Worm (Caenorhabditis elegans): ENCODE results near the gene str-149.

ce11 chrV:16608478-16608877 lies 35.2 kb downstream of the str-149 start:
- TF ChIP-seq B0035.1 (tag; optimal IDR thresholded peaks at IDR 0.05) (no peak), fkh-3 (tag; optimal IDR thresholded peaks at IDR 0.05) (no peak), K12H6.12 (tag; optimal IDR thresholded peaks at IDR 0.05) (no peak), snpc-3.4 (tag; optimal IDR thresholded peaks at IDR 0.05) (no peak), unc-62 (GFP tag; optimal IDR thresholded peaks at IDR 0.05) (no peak), madf-6 (GFP tag; IDR thresholded peaks at IDR 0.05) (no peak), nhr-90 (tag; optimal IDR thresholded peaks at IDR 0.05) (no peak), nfya-2 (GFP tag; IDR thresholded peaks at IDR 0.05) (no peak)

All from whole organism, young adult.